Worm (Caenorhabditis elegans): ENCODE results near the gene Y59H11AR.10.

The Y59H11AR.10 gene

ce11 chrIV:8620102-8620733, 17.2 kb downstream of the Y59H11AR.10 start, which contains the start of gene lin-49 (continued):
- peak; percentile 17 for TF ChIP-seq egl-13 (tag; optimal IDR thresholded peaks at IDR 0.05)
- peak; percentile 46 for TF ChIP-seq xbp-1 (tag; optimal IDR thresholded peaks at IDR 0.05)
- no peak for TF ChIP-seq elt-2 (tag; optimal IDR thresholded peaks at IDR 0.05)
- TF ChIP-seq nhr-90 (tag; optimal IDR thresholded peaks at IDR 0.05; ENCODE audit: poor library complexity): peak; percentile 33
- no peak for TF ChIP-seq snpc-4 (tag; optimal IDR thresholded peaks at IDR 0.05)
- peak; percentile 70 for TF ChIP-seq fkh-8 (tag; optimal IDR thresholded peaks at IDR 0.05)
- TF ChIP-seq nhr-85 (tag): peak; percentile 87
- TF ChIP-seq ceh-8 (GFP tag; optimal IDR thresholded peaks at IDR 0.05): no peak
- no peak for TF ChIP-seq alr-1 (tag; optimal IDR thresholded peaks at IDR 0.05; ENCODE audit: borderline replicate concordance)
- no peak for TF ChIP-seq nhr-28 (tag; optimal IDR thresholded peaks at IDR 0.05)
- TF ChIP-seq nhr-47 (tag; optimal IDR thresholded peaks at IDR 0.05): peak; percentile 64
- TF ChIP-seq dsc-1 (tag; optimal IDR thresholded peaks at IDR 0.05): peak; percentile 1
- TF ChIP-seq lin-35 (GFP tag; optimal IDR thresholded peaks at IDR 0.05): peak; percentile 64 to 79
- no peak for TF ChIP-seq fkh-4 (tag; optimal IDR thresholded peaks at IDR 0.05; ENCODE audit: borderline replicate concordance)
- TF ChIP-seq pag-3 (tag; optimal IDR thresholded peaks at IDR 0.05; ENCODE audit: borderline replicate concordance, insufficient read depth): no peak
- no peak for TF ChIP-seq lin-15B (tag; optimal IDR thresholded peaks at IDR 0.05)
- TF ChIP-seq mdl-1 (tag; optimal IDR thresholded peaks at IDR 0.05): peak in 1 of 2 experiments; percentile 57
- TF ChIP-seq lsy-2 (tag; optimal IDR thresholded peaks at IDR 0.05): peak; percentile 32 to 75
- TF ChIP-seq efl-3 (GFP tag; optimal IDR thresholded peaks at IDR 0.05): no peak

DNA sequence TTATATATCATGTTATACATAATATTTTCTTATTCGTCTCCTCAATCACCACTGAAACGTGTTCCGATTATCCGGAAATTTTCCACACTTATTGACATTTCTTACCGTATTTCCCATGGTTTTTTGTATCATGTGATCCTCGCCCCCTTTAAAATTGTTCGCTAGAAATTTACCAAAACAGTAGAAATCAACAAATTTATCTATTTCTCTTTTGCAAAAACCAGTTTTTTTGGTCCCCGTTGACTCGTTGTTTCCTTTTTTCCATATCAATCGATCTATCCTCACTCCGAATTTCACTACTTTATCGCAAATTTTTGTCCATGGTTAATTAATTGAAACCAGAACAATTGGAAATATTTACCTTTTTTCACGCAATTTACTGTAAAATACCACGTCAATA, 22.8 kb downstream of the Y59H11AR.10 start:
- TF ChIP-seq nhr-237 (tag; optimal IDR thresholded peaks at IDR 0.05) (no peak), nhr-28 (tag; optimal IDR thresholded peaks at IDR 0.05) (no peak), nhr-20 (tag; optimal IDR thresholded peaks at IDR 0.05) (no peak), mep-1 (tag; optimal IDR thresholded peaks at IDR 0.05) (no peak), snu-23 (GFP tag; optimal IDR thresholded peaks at IDR 0.05) (no peak), mdl-1 (tag; optimal IDR thresholded peaks at IDR 0.05) (no peak), xbp-1 (tag; optimal IDR thresholded peaks at IDR 0.05) (no peak), ceh-63 (GFP tag; optimal IDR thresholded peaks at IDR 0.05) (no peak), F16B12.6 (tag; optimal IDR thresholded peaks at IDR 0.05) (no peak), rnt-1 (tag; optimal IDR thresholded peaks at IDR 0.05) (no peak), pax-3 (tag; optimal IDR thresholded peaks at IDR 0.05) (no peak), blmp-1 (tag; optimal IDR thresholded peaks at IDR 0.05) (peak; percentile 48), ceh-8 (GFP tag; optimal IDR thresholded peaks at IDR 0.05) (no peak), isw-1 (GFP tag; IDR thresholded peaks at IDR 0.05) (no peak), elt-3 (tag; optimal IDR thresholded peaks at IDR 0.05) (peak in 1 of 6 experiments; percentile 55), ceh-82 (tag; optimal IDR thresholded peaks at IDR 0.05) (no peak), sox-4 (tag; optimal IDR thresholded peaks at IDR 0.05) (no peak), nhr-85 (tag) (peak; percentile 70), lin-15B (tag; optimal IDR thresholded peaks at IDR 0.05) (no peak), nhr-84 (tag; optimal IDR thresholded peaks at IDR 0.05) (no peak), tbx-2 (tag; optimal IDR thresholded peaks at IDR 0.05) (no peak), tlp-1 (tag; optimal IDR thresholded peaks at IDR 0.05) (no peak), Y116A8C.19 (tag; optimal IDR thresholded peaks at IDR 0.05; ENCODE audit: borderline replicate concordance) (no peak), nhr-47 (tag; optimal IDR thresholded peaks at IDR 0.05) (no peak), C16A3.4 (tag; optimal IDR thresholded peaks at IDR 0.05) (no peak), ztf-11 (tag; optimal IDR thresholded peaks at IDR 0.05) (no peak)

DNA sequence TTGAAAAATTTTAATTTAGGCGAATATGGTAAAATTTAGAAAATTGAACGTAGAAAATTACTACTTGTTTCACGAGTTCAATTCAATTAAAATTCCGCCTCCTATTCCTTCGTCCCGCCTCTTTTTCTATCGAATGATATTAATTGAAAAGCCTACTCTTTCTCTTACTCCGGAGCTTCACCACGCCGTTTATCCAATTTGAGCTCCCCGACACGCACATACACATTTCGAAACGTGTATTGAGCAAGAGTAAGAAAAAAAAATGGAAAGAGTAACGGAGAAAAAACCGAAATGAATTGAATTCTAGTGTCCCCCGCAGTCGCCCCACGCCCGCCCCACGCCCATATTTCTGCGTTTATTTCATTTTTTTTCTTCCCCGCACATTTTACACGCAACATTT, 23.3 kb downstream of the Y59H11AR.10 start:
- TF ChIP-seq ces-1 (GFP tag; optimal IDR thresholded peaks at IDR 0.05) (peak; percentile 61), ceh-63 (GFP tag; optimal IDR thresholded peaks at IDR 0.05) (no peak), vab-15 (tag; optimal IDR thresholded peaks at IDR 0.05) (no peak), alr-1 (tag; optimal IDR thresholded peaks at IDR 0.05; ENCODE audit: borderline replicate concordance) (no peak), lin-14 (GFP tag; optimal IDR thresholded peaks at IDR 0.05) (peak; percentile 68)

Data from whole organism, L1 larva.